Worm (Caenorhabditis elegans): ENCODE measurements around the gene srlf-22.

- TF ChIP-seq flt-1 (GFP tag; IDR thresholded peaks at IDR 0.05) (no peak), ztf-23 (GFP tag; IDR thresholded peaks at IDR 0.05) (no peak), ztf-29 (GFP tag; IDR thresholded peaks at IDR 0.05) (no peak), T22C8.4 (GFP tag; IDR thresholded peaks at IDR 0.05) (no peak), cog-1 (tag; optimal IDR thresholded peaks at IDR 0.05) (no peak), klf-2 (GFP tag; conservative IDR thresholded peaks at IDR 0.05) (no peak), tab-1 (GFP tag; IDR thresholded peaks at IDR 0.05) (no peak), ref-1 (GFP tag; conservative IDR thresholded peaks at IDR 0.05) (no peak)
Measured at ce11 chrV:854966-855365, 36.0 kb upstream of the srlf-22 start, which contains the start of gene K09C6.9.

All from whole organism, midembryonic.